Worm (Caenorhabditis elegans) whole organism, L2 larva: Measurements from ENCODE around the gene str-37.

Experiments
- lsy-2 ChIP-seq, 2 experiments: fragments of 150-350 bp in 1 of 2; sonication (generic microtip) in 1 of 2; optimal IDR thresholded peaks; 2 replicates each; lab custom pipeline; 2014 to 2017; ENCODE audit warnings: missing biosample characterization in 2 of 2, missing genetic modification characterization in 2 of 2
- mdl-1 ChIP-seq, 2 experiments: fragments of 150-350 bp in 1 of 2; sonication (generic microtip) in 1 of 2; optimal IDR thresholded peaks; 2 replicates each; lab custom pipeline; 2017; ENCODE audit warnings: missing biosample characterization in 2 of 2, missing genetic modification characterization in 2 of 2
- unc-62 ChIP-seq: fragments of 150-350 bp; optimal IDR thresholded peaks from 2 replicates; lab custom pipeline; 2014; ENCODE audit warnings: missing biosample characterization, missing genetic modification reagents, missing genetic modification characterization

ce11 chrV:13363415-13363814 is 35.9 kb downstream of the str-37 start, which contains the start of gene srg-46:
- TF ChIP-seq mdl-1 (tag; optimal IDR thresholded peaks at IDR 0.05; lab: Kevin White, UChicago) = no peak
- TF ChIP-seq unc-62 (GFP tag; lab: Kevin White, UChicago) = no peak
- TF ChIP-seq lsy-2 (tag; optimal IDR thresholded peaks at IDR 0.05; lab: Kevin White, UChicago) = no peak
